Worm (Caenorhabditis elegans) whole organism, L2 larva: ENCODE measurements around the gene F32A5.8.

Experiments
- dmd-4 ChIP-seq: sonication (generic microtip); optimal IDR thresholded peaks from 2 replicates; lab custom pipeline; 2017; ENCODE audit warnings: missing biosample characterization, missing genetic modification characterization
- lsy-2 ChIP-seq, 2 experiments: fragments of 150-350 bp in 1 of 2; sonication (generic microtip) in 1 of 2; optimal IDR thresholded peaks; 2 replicates each; lab custom pipeline; 2014 to 2017; ENCODE audit warnings: missing biosample characterization in 2 of 2, missing genetic modification characterization in 2 of 2

DNA sequence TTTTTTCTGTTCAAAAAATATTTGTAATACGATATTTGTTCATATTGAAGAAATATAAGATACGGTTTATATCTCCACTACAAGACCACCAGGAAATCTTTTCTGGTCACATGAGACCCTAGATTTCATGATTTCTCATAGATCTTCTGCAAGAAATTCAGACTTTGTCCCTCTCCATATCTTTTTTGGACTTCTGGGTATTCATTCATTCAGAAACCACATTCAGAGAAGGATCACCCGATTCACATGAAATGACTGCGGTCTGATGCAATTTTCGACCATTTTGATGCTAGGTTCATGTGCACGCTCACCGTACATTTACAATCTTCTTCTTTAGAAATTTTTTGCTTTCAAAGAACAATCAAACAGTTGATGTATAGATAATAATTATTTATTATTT is 23.9 kb downstream of the F32A5.8 start:
- TF ChIP-seq lsy-2 (tag; optimal IDR thresholded peaks at IDR 0.05; lab: Kevin White, UChicago) (no peak), dmd-4 (tag; lab: Kevin White, UChicago) (no peak)
